Worm (Caenorhabditis elegans): ENCODE results near the gene C08B6.8.

ce11 chrV:10153076-10153475 is 18.6 kb downstream of the C08B6.8 start:
- no peak for TF ChIP-seq aly-2 (tag; optimal IDR thresholded peaks at IDR 0.05)
- no peak for TF ChIP-seq mep-1 (tag; optimal IDR thresholded peaks at IDR 0.05)
- no peak for TF ChIP-seq nhr-11 (tag; optimal IDR thresholded peaks at IDR 0.05)
- TF ChIP-seq zip-2 (tag; optimal IDR thresholded peaks at IDR 0.05), result no peak
- no peak for TF ChIP-seq ceh-82 (tag; optimal IDR thresholded peaks at IDR 0.05)
- no peak for TF ChIP-seq ceh-62 (tag; optimal IDR thresholded peaks at IDR 0.05)

Measured in whole organism, L4 larva.